Worm (Caenorhabditis elegans) whole organism, midembryonic: ENCODE results near the gene gpa-6.

Source experiments
- T22C8.4 ChIP-seq: fragments of 200-800 bp; sonication (Bioruptor generic); IDR thresholded peaks from 2 replicates; pipeline ENCODE4 v1.3.6; 2022; ENCODE audit warnings: missing genetic modification characterization, missing compliant biosample characterization
- cog-1 ChIP-seq: sonication (generic microtip); optimal IDR thresholded peaks from 2 replicates; lab custom pipeline; 2016; ENCODE audit warnings: missing genetic modification characterization, missing compliant biosample characterization
- flt-1 ChIP-seq: fragments of 200-800 bp; sonication (Bioruptor generic); IDR thresholded peaks from 2 replicates; pipeline ENCODE4 v1.3.6; 2022; ENCODE audit warnings: missing genetic modification characterization, missing compliant biosample characterization
- klf-2 ChIP-seq: fragments of 200-800 bp; sonication (Bioruptor generic); conservative IDR thresholded peaks from 2 replicates; pipeline ENCODE4 v1.3.6; 2022; ENCODE audit warnings: missing genetic modification reagents, missing genetic modification characterization, missing compliant biosample characterization
- med-1 ChIP-seq: sonication (generic microtip); optimal IDR thresholded peaks from 2 replicates; lab custom pipeline; 2017; ENCODE audit warnings: missing genetic modification characterization, mild to moderate bottlenecking, missing compliant biosample characterization, antibody characterized with exemption, missing genetic modification reagents; ENCODE audit not compliant: insufficient read depth
- ref-1 ChIP-seq: fragments of 200-800 bp; sonication (Bioruptor generic); conservative IDR thresholded peaks from 2 replicates; pipeline ENCODE4 v1.3.6; 2022; ENCODE audit warnings: missing genetic modification reagents, missing genetic modification characterization, missing compliant biosample characterization
- tab-1 ChIP-seq: fragments of 200-800 bp; sonication (Bioruptor generic); IDR thresholded peaks from 2 replicates; pipeline ENCODE4 v1.3.6; 2022; ENCODE audit warnings: missing genetic modification characterization, missing compliant biosample characterization

DNA sequence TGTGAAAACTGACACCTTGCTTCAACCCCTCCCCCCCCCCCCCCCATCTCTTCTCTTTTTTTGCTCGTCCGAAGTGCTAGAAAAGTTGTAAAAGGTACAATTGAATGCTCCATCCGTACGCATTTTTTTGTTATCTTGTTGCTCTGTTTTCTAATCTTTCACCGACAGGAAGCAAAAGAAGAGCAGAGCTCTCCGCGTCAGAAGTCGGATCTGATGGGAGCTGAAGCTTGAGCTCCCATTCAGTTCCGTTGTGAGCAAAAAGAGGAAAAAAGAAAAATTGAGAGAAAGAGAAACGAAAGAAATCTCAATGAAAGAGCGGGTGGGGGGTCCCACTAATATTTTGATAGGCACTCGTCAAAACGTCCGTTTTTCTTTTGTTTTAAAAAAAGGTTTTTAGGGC, 15.9 kb downstream of the gpa-6 start:
- TF ChIP-seq klf-2 (GFP tag; lab: Robert Waterston, UW) (no peak), flt-1 (GFP tag; lab: Robert Waterston, UW) (no peak), T22C8.4 (GFP tag; lab: Robert Waterston, UW) (no peak), ref-1 (no peak), med-1 (GFP tag; lab: Kevin White, UChicago) (no peak), tab-1 (GFP tag; lab: Robert Waterston, UW) (no peak), cog-1 (tag; lab: Kevin White, UChicago) (no peak)
